Fruit fly (Drosophila melanogaster): ENCODE data around the gene PolrMT.
A peak's percentile ranks its signal among the peaks of the same experiment; 100 is the strongest.

Gene PolrMT

DNA sequence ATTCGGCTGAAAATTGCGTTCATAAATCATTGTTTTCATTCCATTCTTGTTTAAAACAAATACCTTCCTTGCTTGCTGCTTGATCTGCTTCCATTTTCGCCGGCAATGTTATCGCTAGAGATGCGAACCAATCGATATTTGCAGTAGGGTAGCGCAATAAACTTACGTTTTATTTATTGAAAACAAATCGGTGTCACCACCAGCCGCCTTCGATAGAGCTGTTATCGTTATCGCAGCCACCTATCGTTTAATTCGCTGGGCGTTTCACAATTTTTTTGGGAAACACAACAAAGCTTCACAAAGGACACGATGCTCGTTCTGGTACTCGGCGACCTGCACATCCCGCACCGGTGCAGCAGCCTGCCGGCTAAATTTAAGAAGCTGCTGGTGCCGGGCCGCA lies 42.4 kb upstream of the PolrMT start, which contains the start of the genes Tfb4 and Vps29 (continued):
- TF ChIP-seq CG8290 (GFP tag; optimal IDR thresholded peaks at IDR 0.05) (no peak), CG8290 (tag; optimal IDR thresholded peaks at IDR 0.05) (no peak), CG6272 (GFP tag; IDR thresholded peaks at IDR 0.05) (peak; percentile 46; the same call in 1 of the 2 replicates), YL-1 (GFP tag; optimal IDR thresholded peaks at IDR 0.05) (peak; percentile 2), Rfx (GFP tag; IDR thresholded peaks at IDR 0.05) (peak; percentile 81), CG10366 (GFP tag; IDR thresholded peaks at IDR 0.05) (peak; percentile 41; the same call in 1 of the 2 replicates), ranshi (GFP tag; IDR thresholded peaks at IDR 0.05) (peak; percentile 38; the same call in 1 of the 2 replicates), CG5245 (GFP tag; optimal IDR thresholded peaks at IDR 0.05) (peak; percentile 5), C15 (GFP tag; IDR thresholded peaks at IDR 0.05) (no peak), vnd (GFP tag; IDR thresholded peaks at IDR 0.05; ENCODE audit: partially characterized antibody) (peak; percentile 93), Myb (GFP tag; optimal IDR thresholded peaks at IDR 0.05) (peak; percentile 36), Mrtf (GFP tag; IDR thresholded peaks at IDR 0.05) (0 out of 3 replicates have a peak, but pooled peaks have one; percentile 21), her (GFP tag; optimal IDR thresholded peaks at IDR 0.05) (peak; percentile 75), repo (GFP tag; optimal IDR thresholded peaks at IDR 0.05) (peak; percentile 1), exex (tag; optimal IDR thresholded peaks at IDR 0.05) (no peak), cas (GFP tag; IDR thresholded peaks at IDR 0.05) (0 out of 2 replicates have a peak, but pooled peaks have one; percentile 15), az2 (GFP tag; optimal IDR thresholded peaks at IDR 0.05) (peak; percentile 26), HmgD (GFP tag; optimal IDR thresholded peaks at IDR 0.05) (peak; percentile 59), gsb (GFP tag; IDR thresholded peaks at IDR 0.05) (no peak), CG14860 (GFP tag; IDR thresholded peaks at IDR 0.05; ENCODE audit: partially characterized antibody) (peak; percentile 93), ssp (GFP tag; IDR thresholded peaks at IDR 0.05) (no peak), ham (GFP tag; IDR thresholded peaks at IDR 0.05) (no peak), Ets65A (GFP tag) (peak; percentile 94), zfh2 (GFP tag; optimal IDR thresholded peaks at IDR 0.05) (peak; percentile 84), Fer2 (tag; optimal IDR thresholded peaks at IDR 0.05) (no peak), Bgb (GFP tag; IDR thresholded peaks at IDR 0.05; ENCODE audit: partially characterized antibody) (peak; percentile 94), Dbx (GFP tag; IDR thresholded peaks at IDR 0.05) (peak; percentile 65; the same call in 2 of the 3 replicates), tin (GFP tag; optimal IDR thresholded peaks at IDR 0.05) (peak; percentile 67), lilli (GFP tag; optimal IDR thresholded peaks at IDR 0.05) (peak; percentile 82), CG7963 (GFP tag; IDR thresholded peaks at IDR 0.05; ENCODE audit: partially characterized antibody) (peak; percentile 96), Dref (GFP tag; IDR thresholded peaks at IDR 0.05) (peak; percentile 97), CG2120 (GFP tag; optimal IDR thresholded peaks at IDR 0.05) (peak; percentile 81), CG30431 (GFP tag; optimal IDR thresholded peaks at IDR 0.05) (no peak), CG3847 (GFP tag; IDR thresholded peaks at IDR 0.05) (0 out of 2 replicates have a peak, but pooled peaks have one; percentile 47), BEAF-32 (GFP tag; optimal IDR thresholded peaks at IDR 0.05) (peak; percentile 66), en (GFP tag; optimal IDR thresholded peaks at IDR 0.05) (no peak), CG10979 (tag; optimal IDR thresholded peaks at IDR 0.05) (peak; percentile 35), CG11398 (GFP tag; optimal IDR thresholded peaks at IDR 0.05) (peak; percentile 25), CG31365 (tag; optimal IDR thresholded peaks at IDR 0.05) (no peak), bsh (GFP tag; optimal IDR thresholded peaks at IDR 0.05) (peak in 1 of 2 experiments; percentile 28), CG14014 (GFP tag; IDR thresholded peaks at IDR 0.05) (peak; percentile 23; the same call in 1 of the 2 replicates), CG6765 (GFP tag; optimal IDR thresholded peaks at IDR 0.05) (no peak), MESR4 (GFP tag; optimal IDR thresholded peaks at IDR 0.05) (peak; percentile 78), Xrp1 (GFP tag; IDR thresholded peaks at IDR 0.05) (peak; percentile 64), CG10267 (tag; optimal IDR thresholded peaks at IDR 0.05) (peak; percentile 33), HLH4C (GFP tag; IDR thresholded peaks at IDR 0.05; ENCODE audit: partially characterized antibody) (peak; percentile 98), ATbp (GFP tag; optimal IDR thresholded peaks at IDR 0.05) (no peak), ato (GFP tag; IDR thresholded peaks at IDR 0.05; ENCODE audit: partially characterized antibody) (peak; percentile 96), MBD-R2 (GFP tag; IDR thresholded peaks at IDR 0.05) (peak; percentile 97), pan (optimal IDR thresholded peaks at IDR 0.05) (no peak), pan (GFP tag; optimal IDR thresholded peaks at IDR 0.05 in 1 of 2, IDR thresholded peaks at IDR 0.05 in 1 of 2) (peak in 1 of 2 experiments; percentile 52)
